Fruit fly (Drosophila melanogaster) whole organism, adult: ENCODE results near the gene Polr2J.

Experiments
- CG11617 ChIP-seq: fragments of 200-800 bp; sonication (Bioruptor generic); optimal IDR thresholded peaks from 2 replicates; lab custom pipeline; 2017; ENCODE audit warnings: mild to moderate bottlenecking, missing biosample characterization, missing genetic modification reagents, missing genetic modification characterization
- CG12768 ChIP-seq: fragments of 200-800 bp; sonication (Bioruptor generic); optimal IDR thresholded peaks from 2 replicates; lab custom pipeline; 2017; ENCODE audit warnings: missing biosample characterization, missing genetic modification characterization, mild to moderate bottlenecking, moderate library complexity, missing genetic modification reagents
- CG14711 ChIP-seq: fragments of 200-800 bp; sonication (Bioruptor generic); optimal IDR thresholded peaks from 2 replicates; lab custom pipeline; 2018; ENCODE audit warnings: missing biosample characterization, mild to moderate bottlenecking, missing genetic modification characterization, moderate library complexity
- CG1620 ChIP-seq: fragments of 200-800 bp; sonication (Bioruptor generic); optimal IDR thresholded peaks from 2 replicates; lab custom pipeline; 2016; ENCODE audit warnings: missing biosample characterization, missing genetic modification characterization
- CG33017 ChIP-seq: fragments of 200-800 bp; sonication (Bioruptor generic); optimal IDR thresholded peaks from 2 replicates; lab custom pipeline; 2018; ENCODE audit warnings: missing biosample characterization, mild to moderate bottlenecking, missing genetic modification characterization, moderate library complexity
- CG5204 ChIP-seq: fragments of 200-800 bp; sonication (Bioruptor generic); optimal IDR thresholded peaks from 2 replicates; lab custom pipeline; 2016; ENCODE audit warnings: missing biosample characterization, missing genetic modification characterization
- CG7045 ChIP-seq: fragments of 200-800 bp; sonication (Bioruptor generic); optimal IDR thresholded peaks from 2 replicates; lab custom pipeline; 2017; ENCODE audit warnings: missing biosample characterization, mild to moderate bottlenecking, missing genetic modification characterization
- CG7101 ChIP-seq: fragments of 200-800 bp; sonication (Bioruptor generic); optimal IDR thresholded peaks from 2 replicates; lab custom pipeline; 2018; ENCODE audit warnings: missing biosample characterization, mild to moderate bottlenecking, missing genetic modification characterization, moderate library complexity
- Clk ChIP-seq: fragments of 200-800 bp; sonication (Bioruptor generic); optimal IDR thresholded peaks from 2 replicates; lab custom pipeline; 2017; ENCODE audit warnings: missing biosample characterization, missing genetic modification characterization
- Crg-1 ChIP-seq: fragments of 200-800 bp; sonication (Bioruptor generic); optimal IDR thresholded peaks from 2 replicates; lab custom pipeline; 2016; ENCODE audit warnings: missing biosample characterization, missing genetic modification characterization
- Hr96 ChIP-seq: fragments of 200-800 bp; sonication (Bioruptor generic); optimal IDR thresholded peaks from 2 replicates; lab custom pipeline; 2016; ENCODE audit warnings: missing biosample characterization, missing genetic modification characterization
- Mnt ChIP-seq: fragments of 200-800 bp; sonication (Bioruptor generic); optimal IDR thresholded peaks from 2 replicates; lab custom pipeline; 2016; ENCODE audit warnings: missing biosample characterization, mild to moderate bottlenecking, missing genetic modification characterization
- bab1 ChIP-seq: fragments of 200-800 bp; sonication (Bioruptor generic); optimal IDR thresholded peaks from 3 replicates; lab custom pipeline; 2019; ENCODE audit warnings: missing biosample characterization, mild to moderate bottlenecking, missing genetic modification characterization, moderate library complexity
- cic ChIP-seq: fragments of 200-800 bp; sonication (Bioruptor generic); optimal IDR thresholded peaks from 2 replicates; lab custom pipeline; 2017; ENCODE audit warnings: missing biosample characterization, mild to moderate bottlenecking, missing genetic modification characterization, moderate library complexity
- cnc ChIP-seq, 2 experiments: fragments of >200 bp; optimal IDR thresholded peaks; 2 replicates each; lab custom pipeline; 2017
- kay ChIP-seq: fragments of 200-800 bp; sonication (Bioruptor generic); peaks from one replicate; lab custom pipeline; 2016; ENCODE audit warnings: missing biosample characterization, missing genetic modification characterization, borderline replicate concordance
- ovo ChIP-seq: fragments of 200-800 bp; sonication (Bioruptor generic); optimal IDR thresholded peaks from 2 replicates; lab custom pipeline; 2016; ENCODE audit warnings: missing biosample characterization, missing genetic modification characterization
- pad ChIP-seq: fragments of 200-800 bp; sonication (Bioruptor generic); optimal IDR thresholded peaks from 3 replicates; lab custom pipeline; 2017; ENCODE audit warnings: missing biosample characterization, missing genetic modification characterization, mild to moderate bottlenecking, moderate library complexity, missing genetic modification reagents
- tj ChIP-seq: fragments of 200-800 bp; sonication (Bioruptor generic); optimal IDR thresholded peaks from 3 replicates; lab custom pipeline; 2017; ENCODE audit warnings: missing biosample characterization, mild to moderate bottlenecking, missing genetic modification characterization, moderate library complexity
- toe ChIP-seq: fragments of 200-800 bp; sonication (Bioruptor generic); optimal IDR thresholded peaks from 2 replicates; lab custom pipeline; 2016; ENCODE audit warnings: missing biosample characterization, missing genetic modification characterization

Gene Polr2J

dm6 chr2L:17427187-17427586 is 17.0 kb upstream of the Polr2J start:
- TF ChIP-seq CG14711 (tag; lab: Kevin White, UChicago) (peak; percentile 28), CG7101 (tag; lab: Kevin White, UChicago) (peak; percentile 24), Clk (GFP tag; lab: Kevin White, UChicago) (no peak), CG11617 (GFP tag; lab: Kevin White, UChicago) (peak; percentile 31), tj (peak; percentile 19), CG5204 (GFP tag; lab: Kevin White, UChicago) (peak; percentile 58), CG12768 (peak; percentile 52), CG33017 (tag; lab: Kevin White, UChicago) (peak; percentile 65), Crg-1 (GFP tag; lab: Kevin White, UChicago) (no peak), CG7045 (peak; percentile 30), ovo (GFP tag; lab: Kevin White, UChicago) (no peak)

- TF ChIP-seq cic (GFP tag; lab: Kevin White, UChicago) (no peak), kay (GFP tag; lab: Kevin White, UChicago) (peak; percentile 3)
Measured at dm6 chr2L:17425412-17425811, 15.2 kb upstream of the Polr2J start.

dm6 chr2L:17425005-17425404 is 14.8 kb upstream of the Polr2J start:
- TF ChIP-seq CG12768 (no peak), CG14711 (tag; lab: Kevin White, UChicago) (no peak), CG5204 (GFP tag; lab: Kevin White, UChicago) (no peak), cic (GFP tag; lab: Kevin White, UChicago) (no peak), kay (GFP tag; lab: Kevin White, UChicago) (no peak), ovo (GFP tag; lab: Kevin White, UChicago) (no peak), Crg-1 (GFP tag; lab: Kevin White, UChicago) (no peak), pad (GFP tag; lab: Kevin White, UChicago) (no peak), CG11617 (GFP tag; lab: Kevin White, UChicago) (no peak), Hr96 (GFP tag; lab: Kevin White, UChicago) (no peak), tj (no peak), bab1 (GFP tag; lab: Kevin White, UChicago) (no peak), Mnt (no peak), cnc (optimal IDR thresholded peaks at IDR 0.05; lab: Kevin White, UChicago) (no peak), CG7101 (tag; lab: Kevin White, UChicago) (no peak)

- no peak for TF ChIP-seq tj
- TF ChIP-seq toe (GFP tag; lab: Kevin White, UChicago) = no peak
- TF ChIP-seq CG7101 (tag; lab: Kevin White, UChicago) = no peak
Measured at dm6 chr2L:17422089-17422488, 11.9 kb upstream of the Polr2J start.

- TF ChIP-seq kay (GFP tag; lab: Kevin White, UChicago) = no peak
- no peak for TF ChIP-seq ovo (GFP tag; lab: Kevin White, UChicago)
- TF ChIP-seq bab1 (GFP tag; lab: Kevin White, UChicago) = no peak
- no peak for TF ChIP-seq Mnt
Measured at dm6 chr2L:17421366-17421765, 11.2 kb upstream of the Polr2J start.

dm6 chr2L:17420419-17420818 is 10.2 kb upstream of the Polr2J start:
- TF ChIP-seq kay (GFP tag; lab: Kevin White, UChicago) (peak; percentile 55), bab1 (GFP tag; lab: Kevin White, UChicago) (no peak)

dm6 chr2L:17412533-17412932 is 2.3 kb upstream of the Polr2J start, which contains the start of gene Rsph9:
Rsph9 (minus strand) TSS chr2L:17412633.
- TF ChIP-seq cnc (optimal IDR thresholded peaks at IDR 0.05; lab: Kevin White, UChicago) (no peak), CG7045 (no peak), CG1620 (GFP tag; lab: Kevin White, UChicago) (no peak), kay (GFP tag; lab: Kevin White, UChicago) (no peak)

- TF ChIP-seq toe (GFP tag; lab: Kevin White, UChicago) (no peak), Mnt (no peak), CG1620 (GFP tag; lab: Kevin White, UChicago) (no peak)
Measured at dm6 chr2L:17402493-17402892, 7.7 kb downstream of the Polr2J start.

dm6 chr2L:17397372-17397771 is 12.8 kb downstream of the Polr2J start:
- TF ChIP-seq kay (GFP tag; lab: Kevin White, UChicago) = peak; percentile 37
- no peak for TF ChIP-seq CG5204 (GFP tag; lab: Kevin White, UChicago)
- TF ChIP-seq CG7045 = no peak
